Worm (Caenorhabditis elegans): ENCODE results near the gene W01D2.1.

DNA sequence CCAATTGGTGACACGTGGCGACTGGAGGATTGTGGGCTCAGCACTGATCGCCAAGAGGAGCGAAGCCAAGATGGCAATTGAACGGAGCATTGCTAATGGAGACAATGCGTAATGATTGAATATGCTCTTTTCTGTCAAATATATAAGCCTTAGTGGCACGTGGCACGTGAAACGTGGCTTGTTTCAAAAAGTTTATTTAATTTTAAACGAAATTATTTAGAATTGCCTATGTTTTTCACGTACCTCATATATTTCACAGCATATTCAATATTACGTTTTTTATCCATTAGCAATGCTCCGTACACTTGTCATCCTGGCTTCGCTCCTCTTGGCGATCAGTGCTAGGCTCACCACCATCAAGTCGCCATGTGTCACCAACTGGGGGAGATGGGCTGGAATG is 29.4 kb upstream of the W01D2.1 start, which contains the start of gene Y54E2A.9:
- no peak for TF ChIP-seq tab-1 (GFP tag; IDR thresholded peaks at IDR 0.05)
- TF ChIP-seq ztf-23 (GFP tag; IDR thresholded peaks at IDR 0.05): no peak
- no peak for TF ChIP-seq klf-2 (GFP tag; conservative IDR thresholded peaks at IDR 0.05)

All from whole organism, midembryonic.